Fruit fly (Drosophila melanogaster): ENCODE results near the gene Acox3.

Gene Acox3

DNA sequence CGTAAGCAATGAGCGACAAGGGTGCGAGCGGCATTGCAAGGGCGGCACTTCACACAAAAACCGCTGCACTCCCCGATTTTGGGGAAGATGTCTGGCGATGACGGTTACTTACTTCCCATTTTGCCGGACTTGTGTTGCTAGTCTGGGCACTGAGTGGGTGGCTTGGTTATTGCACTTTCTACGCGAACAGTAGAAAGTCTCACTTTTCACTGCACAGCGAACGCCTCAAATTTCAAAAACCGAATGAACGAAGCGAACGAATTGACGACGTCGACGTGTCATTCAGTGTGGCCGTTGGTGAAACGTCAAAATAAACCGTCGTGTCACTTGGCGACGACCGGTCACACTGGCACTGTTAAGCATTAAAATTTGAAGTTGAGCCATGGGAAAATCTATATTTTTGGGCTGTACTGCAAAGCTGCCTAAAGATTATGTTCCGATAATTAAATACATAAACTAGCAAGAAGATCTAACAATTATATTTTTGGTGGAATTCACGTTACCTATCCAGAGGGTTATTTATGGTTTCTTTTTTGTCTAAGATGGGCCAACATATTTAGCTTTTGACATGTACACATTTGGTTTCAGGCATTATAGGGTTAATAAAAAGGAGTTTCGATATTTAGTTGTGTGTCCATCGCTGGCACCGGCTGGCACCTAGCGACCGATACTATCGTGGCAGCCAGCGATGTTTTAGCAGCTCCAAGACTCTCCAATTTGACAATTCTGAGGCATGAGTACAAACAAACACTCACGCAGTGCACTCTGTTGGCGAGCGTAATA, 32.2 kb upstream of the Acox3 start, which contains the start of the genes Sec61alpha and Daxx (continued):
- TF ChIP-seq fd102C (GFP tag; optimal IDR thresholded peaks at IDR 0.05) (no peak), tgo (GFP tag; IDR thresholded peaks at IDR 0.05) (peak; percentile 83), CG17912 (GFP tag; optimal IDR thresholded peaks at IDR 0.05) (no peak), sc (optimal IDR thresholded peaks at IDR 0.05) (no peak), sc (GFP tag; optimal IDR thresholded peaks at IDR 0.05) (peak; percentile 57), CG7357 (GFP tag; IDR thresholded peaks at IDR 0.05) (peak; percentile 67; the same call in 2 of the 3 replicates), CG1603 (tag; optimal IDR thresholded peaks at IDR 0.05) (peak; percentile 54), HLH54F (GFP tag; optimal IDR thresholded peaks at IDR 0.05) (peak; percentile 94), B-H1 (GFP tag; IDR thresholded peaks at IDR 0.05) (peak; percentile 75), CG10959 (GFP tag; IDR thresholded peaks at IDR 0.05) (peak; percentile 75), CG5180 (GFP tag; optimal IDR thresholded peaks at IDR 0.05) (no peak), tio (GFP tag; optimal IDR thresholded peaks at IDR 0.05) (no peak), TFAM (GFP tag; optimal IDR thresholded peaks at IDR 0.05) (no peak), Dip2 (GFP tag; IDR thresholded peaks at IDR 0.05) (no peak), sqz (GFP tag; optimal IDR thresholded peaks at IDR 0.05) (no peak), hth (optimal IDR thresholded peaks at IDR 0.05) (no peak), CG31224 (GFP tag; IDR thresholded peaks at IDR 0.05) (peak; percentile 72), Hmx (GFP tag; optimal IDR thresholded peaks at IDR 0.05) (peak; percentile 13), az2 (GFP tag; optimal IDR thresholded peaks at IDR 0.05) (peak; percentile 86), Lhr (GFP tag; optimal IDR thresholded peaks at IDR 0.05) (peak; percentile 77)

DNA sequence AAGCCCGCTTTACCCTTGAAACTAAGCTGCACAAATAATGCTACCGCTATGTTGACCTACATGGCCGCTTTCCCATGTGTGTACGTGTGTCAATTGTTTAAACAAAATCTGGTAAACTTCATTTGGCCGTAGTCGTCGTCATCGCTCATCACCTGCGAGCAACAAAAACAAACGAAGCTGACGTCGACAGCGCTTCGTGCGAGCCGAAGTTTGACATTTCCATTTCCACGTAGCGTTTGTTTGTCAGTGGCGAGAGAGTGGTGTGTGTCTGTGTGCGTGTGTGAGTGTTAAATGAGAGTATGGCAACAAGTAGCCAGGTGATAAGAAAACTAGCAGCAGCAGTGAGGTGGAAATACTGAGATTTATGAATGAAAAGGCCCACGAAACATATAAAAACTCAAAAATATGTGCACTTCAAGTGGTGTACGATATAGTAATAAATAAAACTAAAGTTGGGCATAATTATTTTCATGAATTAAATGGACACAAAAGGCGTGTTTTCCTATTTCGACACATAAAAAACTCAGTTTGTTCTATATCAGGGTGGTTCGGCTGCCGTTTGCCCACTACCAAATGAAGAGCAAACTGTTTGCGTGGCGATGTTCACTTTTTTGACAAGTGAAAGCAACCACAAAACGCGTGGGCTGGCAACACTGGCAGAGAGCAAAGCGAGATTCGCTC, 31.2 kb upstream of the Acox3 start:
- no peak for TF ChIP-seq CG12236 (GFP tag; optimal IDR thresholded peaks at IDR 0.05)
- no peak for TF ChIP-seq mld (GFP tag; IDR thresholded peaks at IDR 0.05; ENCODE audit: partially characterized antibody)
- no peak for TF ChIP-seq Dll (GFP tag; IDR thresholded peaks at IDR 0.05; ENCODE audit: partially characterized antibody)
- peak; percentile 47 for TF ChIP-seq nom (GFP tag; optimal IDR thresholded peaks at IDR 0.05)
- peak; percentile 100 for TF ChIP-seq Deaf1 (tag; optimal IDR thresholded peaks at IDR 0.05)
- TF ChIP-seq CG8281 (tag; optimal IDR thresholded peaks at IDR 0.05) = no peak
- no peak for TF ChIP-seq CG11085 (GFP tag; IDR thresholded peaks at IDR 0.05)
- TF ChIP-seq Ravus (GFP tag; IDR thresholded peaks at IDR 0.05) = no peak
- no peak for TF ChIP-seq fd3F (GFP tag; optimal IDR thresholded peaks at IDR 0.05)
- no peak for TF ChIP-seq h (optimal IDR thresholded peaks at IDR 0.05)
- no peak for TF ChIP-seq CG2199 (GFP tag; IDR thresholded peaks at IDR 0.05)
- TF ChIP-seq lmd (GFP tag; IDR thresholded peaks at IDR 0.05) = no peak
- TF ChIP-seq E2f2 (GFP tag; IDR thresholded peaks at IDR 0.05) = peak; percentile 27
- TF ChIP-seq CG10543 (GFP tag; optimal IDR thresholded peaks at IDR 0.05) = peak; percentile 83
- TF ChIP-seq fd64A (GFP tag; optimal IDR thresholded peaks at IDR 0.05) = peak; percentile 55
- no peak for TF ChIP-seq CG4404 (GFP tag; IDR thresholded peaks at IDR 0.05)
- peak; percentile 62 for TF ChIP-seq abd-A (tag; optimal IDR thresholded peaks at IDR 0.05)
- no peak for TF ChIP-seq BEAF-32 (GFP tag; optimal IDR thresholded peaks at IDR 0.05)
- peak; percentile 13 for TF ChIP-seq grau (tag; optimal IDR thresholded peaks at IDR 0.05)
- no peak for TF ChIP-seq Poxn (GFP tag; IDR thresholded peaks at IDR 0.05)
- no peak for TF ChIP-seq kay (GFP tag; optimal IDR thresholded peaks at IDR 0.05)
- peak; percentile 71 for TF ChIP-seq CG34376 (GFP tag; optimal IDR thresholded peaks at IDR 0.05)
- TF ChIP-seq mirr (GFP tag; optimal IDR thresholded peaks at IDR 0.05) = peak; percentile 88
- TF ChIP-seq Sox100B (GFP tag; optimal IDR thresholded peaks at IDR 0.05) = peak; percentile 36
- TF ChIP-seq CG10654 (GFP tag; optimal IDR thresholded peaks at IDR 0.05) = no peak
- TF ChIP-seq CTCF (GFP tag; optimal IDR thresholded peaks at IDR 0.05) = no peak
- no peak for TF ChIP-seq en (GFP tag; optimal IDR thresholded peaks at IDR 0.05)
- no peak for TF ChIP-seq Aef1 (GFP tag; IDR thresholded peaks at IDR 0.05)
- no peak for TF ChIP-seq gcm2 (GFP tag; optimal IDR thresholded peaks at IDR 0.05)
- TF ChIP-seq CG8359 (GFP tag; optimal IDR thresholded peaks at IDR 0.05; ENCODE audit: borderline replicate concordance) = no peak

All from whole organism, embryonic.